Fruit fly (Drosophila melanogaster): ENCODE measurements around the gene Tsp74F.
A peak's percentile ranks its signal among the peaks of the same experiment; 100 is the strongest.

Tsp74F gene

dm6 chr3L:17931887-17932286 is 36.2 kb upstream of the Tsp74F start:
- TF ChIP-seq HLH106 (tag; optimal IDR thresholded peaks at IDR 0.05) = no peak
- TF ChIP-seq N (GFP tag; optimal IDR thresholded peaks at IDR 0.05) = no peak
- no peak for TF ChIP-seq dsf (GFP tag; optimal IDR thresholded peaks at IDR 0.05; ENCODE audit: borderline replicate concordance)
- TF ChIP-seq Hr83 (GFP tag; optimal IDR thresholded peaks at IDR 0.05; ENCODE audit: poor library complexity, severe bottlenecking) = no peak
- TF ChIP-seq fru (GFP tag; optimal IDR thresholded peaks at IDR 0.05) = no peak
- TF ChIP-seq Mio (GFP tag; optimal IDR thresholded peaks at IDR 0.05) = no peak
- TF ChIP-seq CG9705 (GFP tag; optimal IDR thresholded peaks at IDR 0.05) = no peak
- TF ChIP-seq Dfd (GFP tag; optimal IDR thresholded peaks at IDR 0.05) = no peak
- no peak for TF ChIP-seq usp (GFP tag; optimal IDR thresholded peaks at IDR 0.05)
- no peak for TF ChIP-seq Jra (GFP tag; optimal IDR thresholded peaks at IDR 0.05)
- TF ChIP-seq Abd-B (GFP tag; optimal IDR thresholded peaks at IDR 0.05) = no peak
- TF ChIP-seq sage (GFP tag; optimal IDR thresholded peaks at IDR 0.05) = no peak
- TF ChIP-seq OdsH (GFP tag; optimal IDR thresholded peaks at IDR 0.05) = no peak
- TF ChIP-seq Hr78 (GFP tag; optimal IDR thresholded peaks at IDR 0.05) = no peak
- TF ChIP-seq dl (GFP tag; optimal IDR thresholded peaks at IDR 0.05; ENCODE audit: insufficient read depth in 1 of 2, partially characterized antibody in 2 of 2) = no peak
- no peak for TF ChIP-seq Vsx2 (GFP tag; optimal IDR thresholded peaks at IDR 0.05; ENCODE audit: partially characterized antibody)
- no peak for TF ChIP-seq jim (GFP tag; optimal IDR thresholded peaks at IDR 0.05)

- TF ChIP-seq CrebA (GFP tag; optimal IDR thresholded peaks at IDR 0.05; ENCODE audit: borderline replicate concordance) = no peak
- TF ChIP-seq GATAd (GFP tag; optimal IDR thresholded peaks at IDR 0.05) = no peak
- TF ChIP-seq jim (GFP tag; optimal IDR thresholded peaks at IDR 0.05) = no peak
- TF ChIP-seq N (GFP tag; optimal IDR thresholded peaks at IDR 0.05) = no peak
- TF ChIP-seq Sp1 (GFP tag; optimal IDR thresholded peaks at IDR 0.05) = no peak
- no peak for TF ChIP-seq Hnf4 (GFP tag; optimal IDR thresholded peaks at IDR 0.05)
- TF ChIP-seq psq (GFP tag; optimal IDR thresholded peaks at IDR 0.05) = no peak
- no peak for TF ChIP-seq usp (GFP tag; optimal IDR thresholded peaks at IDR 0.05)
- no peak for TF ChIP-seq Hr83 (GFP tag; optimal IDR thresholded peaks at IDR 0.05; ENCODE audit: poor library complexity, severe bottlenecking)
Observed at dm6 chr3L:17929697-17930581, 34.3 kb upstream of the Tsp74F start.

dm6 chr3L:17928106-17928505 is 32.4 kb upstream of the Tsp74F start:
- no peak for TF ChIP-seq brk (GFP tag; optimal IDR thresholded peaks at IDR 0.05)

- TF ChIP-seq OdsH (GFP tag; optimal IDR thresholded peaks at IDR 0.05) = peak; percentile 30
- TF ChIP-seq h (GFP tag; optimal IDR thresholded peaks at IDR 0.05) = peak; percentile 23
- peak in 1 of 2 experiments; percentile 14 for TF ChIP-seq foxo (GFP tag; optimal IDR thresholded peaks at IDR 0.05)
- TF ChIP-seq Sp1 (GFP tag; optimal IDR thresholded peaks at IDR 0.05) = no peak
- no peak for TF ChIP-seq CG9705 (GFP tag; optimal IDR thresholded peaks at IDR 0.05)
- no peak for TF ChIP-seq brk (GFP tag; optimal IDR thresholded peaks at IDR 0.05)
- TF ChIP-seq woc (GFP tag; optimal IDR thresholded peaks at IDR 0.05) = no peak
- no peak for TF ChIP-seq Rel (GFP tag; optimal IDR thresholded peaks at IDR 0.05)
- TF ChIP-seq Rel (tag; optimal IDR thresholded peaks at IDR 0.05) = peak; percentile 93
- no peak for TF ChIP-seq Hr83 (GFP tag; optimal IDR thresholded peaks at IDR 0.05; ENCODE audit: poor library complexity, severe bottlenecking)
- TF ChIP-seq Jra (GFP tag; optimal IDR thresholded peaks at IDR 0.05) = no peak
- peak; percentile 12 for TF ChIP-seq dmrt93B (GFP tag; optimal IDR thresholded peaks at IDR 0.05)
- peak; percentile 28 for TF ChIP-seq fru (GFP tag; optimal IDR thresholded peaks at IDR 0.05)
- TF ChIP-seq br (GFP tag; optimal IDR thresholded peaks at IDR 0.05) = no peak
- no peak for TF ChIP-seq jim (GFP tag; optimal IDR thresholded peaks at IDR 0.05)
- no peak for TF ChIP-seq Myc (optimal IDR thresholded peaks at IDR 0.05)
- TF ChIP-seq CG32264 (GFP tag; optimal IDR thresholded peaks at IDR 0.05) = no peak
- TF ChIP-seq rgr (GFP tag; optimal IDR thresholded peaks at IDR 0.05) = peak; percentile 8
- no peak for TF ChIP-seq tai (GFP tag; optimal IDR thresholded peaks at IDR 0.05)
- TF ChIP-seq Dif (GFP tag; optimal IDR thresholded peaks at IDR 0.05; ENCODE audit: partially characterized antibody) = no peak
- TF ChIP-seq pan (optimal IDR thresholded peaks at IDR 0.05) = no peak
- no peak for TF ChIP-seq sage (GFP tag; optimal IDR thresholded peaks at IDR 0.05)
- TF ChIP-seq ey (GFP tag; optimal IDR thresholded peaks at IDR 0.05) = peak; percentile 9
- peak; percentile 20 for TF ChIP-seq psq (GFP tag; optimal IDR thresholded peaks at IDR 0.05)
- no peak for TF ChIP-seq sv (GFP tag; optimal IDR thresholded peaks at IDR 0.05)
Observed at dm6 chr3L:17926575-17927276, 31.1 kb upstream of the Tsp74F start.

All from whole organism, wandering third instar larva.